Worm (Caenorhabditis elegans): ENCODE data around the gene neg-1.

Gene neg-1

DNA sequence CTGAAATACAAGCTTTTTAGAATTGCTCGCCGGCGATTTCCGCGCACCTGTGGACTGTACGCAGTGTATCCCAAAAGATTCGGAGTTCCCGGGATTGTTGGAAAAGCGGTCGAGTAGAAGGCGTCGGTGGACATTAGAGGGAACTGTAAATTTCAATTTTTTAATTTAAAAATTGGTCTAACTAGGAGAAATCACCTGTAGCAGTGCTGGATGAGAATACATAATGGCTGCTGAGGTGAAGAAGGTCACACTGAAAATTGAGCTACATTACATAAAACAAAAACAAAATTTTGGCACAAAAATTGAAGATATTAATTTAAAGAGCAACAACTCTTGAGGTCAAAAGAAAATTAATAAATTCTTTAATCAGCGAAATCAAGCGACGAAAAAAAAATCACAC, at the start of gene neg-1:
TSS of gene neg-1 (minus strand) at position 250 of the 400 bp plus-strand sequence.
- TF ChIP-seq tra-1 (GFP tag; IDR thresholded peaks at IDR 0.05) (no peak), hlh-11 (tag; optimal IDR thresholded peaks at IDR 0.05) (no peak), nhr-41 (GFP tag; IDR thresholded peaks at IDR 0.05) (no peak), madf-9 (GFP tag; conservative IDR thresholded peaks at IDR 0.05) (no peak), unc-62 (GFP tag; optimal IDR thresholded peaks at IDR 0.05 in 1 of 2) (peak in 1 of 2 experiments; percentile 44), unc-62 (tag; optimal IDR thresholded peaks at IDR 0.05) (no peak), ZK337.2 (GFP tag; IDR thresholded peaks at IDR 0.05) (no peak), saeg-2 (GFP tag; IDR thresholded peaks at IDR 0.05) (no peak)

DNA sequence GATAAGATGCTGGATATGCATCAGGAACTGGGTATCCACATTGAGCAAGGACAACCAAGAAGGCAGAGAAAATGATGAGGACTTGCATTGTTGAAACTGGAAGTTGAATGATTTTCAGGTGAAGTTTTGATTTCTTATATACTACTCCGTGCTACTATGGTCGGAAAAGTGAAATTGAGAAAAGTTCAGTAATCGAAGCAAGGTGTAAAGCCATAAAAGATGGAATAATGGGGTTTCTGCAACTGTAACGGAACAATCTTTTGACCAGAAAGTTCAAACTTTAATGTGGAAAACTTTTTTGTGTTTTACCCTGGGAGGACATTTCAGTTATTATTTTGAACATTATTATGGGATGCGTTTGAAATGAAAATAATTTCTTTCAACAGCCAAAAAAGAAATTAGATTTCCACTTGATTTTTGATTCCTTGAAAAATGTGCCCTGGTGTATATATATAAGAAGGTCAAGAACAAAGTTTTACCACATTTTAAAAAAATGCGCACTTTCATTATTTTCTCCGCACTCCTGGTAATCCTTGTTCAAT, 49.3 kb upstream of the neg-1 start, which contains the start of the genes Y47D7A.9 and Y47D7A.19:
TSS of gene Y47D7A.9 (minus strand) at position 101 of the 542 bp plus-strand sequence.
TSS of gene Y47D7A.19 (plus strand) at position 492 of the 542 bp plus-strand sequence.
- TF ChIP-seq pqm-1 (tag; optimal IDR thresholded peaks at IDR 0.05) (no peak), nhr-42 (GFP tag; IDR thresholded peaks at IDR 0.05) (no peak), Y75B8A.6 (GFP tag; IDR thresholded peaks at IDR 0.05) (no peak), mxl-3 (GFP tag; optimal IDR thresholded peaks at IDR 0.05) (no peak), tag-97 (GFP tag; IDR thresholded peaks at IDR 0.05) (no peak), madf-9 (GFP tag; conservative IDR thresholded peaks at IDR 0.05) (no peak), ceh-44 (GFP tag; IDR thresholded peaks at IDR 0.05) (no peak), attf-4 (tag; optimal IDR thresholded peaks at IDR 0.05) (no peak)

- TF ChIP-seq ceh-32 (tag; optimal IDR thresholded peaks at IDR 0.05; ENCODE audit: poor library complexity) (no peak), nhr-10 (tag; optimal IDR thresholded peaks at IDR 0.05) (no peak), set-16 (GFP tag; IDR thresholded peaks at IDR 0.05) (peak; percentile 63; the same call in 1 of the 2 replicates)
Observed at ce11 chrV:4423087-4423486, 48.4 kb upstream of the neg-1 start.

DNA sequence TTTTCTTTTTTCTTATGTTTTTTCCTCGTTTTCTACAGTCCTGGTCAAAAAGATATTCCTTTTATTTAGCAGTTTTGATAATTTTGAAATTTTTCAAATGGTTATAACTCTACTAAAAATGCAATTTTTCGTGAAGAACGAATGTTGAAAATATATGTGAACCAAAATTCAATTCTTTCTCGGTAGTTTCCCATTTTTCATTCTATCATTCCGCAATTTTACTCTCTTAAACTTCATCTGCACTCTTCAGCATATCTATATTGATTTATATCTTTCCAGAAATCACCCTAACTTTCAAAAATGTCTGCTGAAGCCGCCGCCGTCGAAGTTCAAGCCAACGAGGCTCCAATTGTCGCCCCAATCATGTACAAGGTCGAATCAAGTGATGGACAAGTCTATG, 47.5 kb upstream of the neg-1 start, which contains the start of gene skr-7:
TSS of gene skr-7 (plus strand) at position 301 of the 400 bp plus-strand sequence.
- TF ChIP-seq arid-1 (GFP tag; conservative IDR thresholded peaks at IDR 0.05) = no peak
- no peak for TF ChIP-seq ZK337.2 (GFP tag; IDR thresholded peaks at IDR 0.05)
- no peak for TF ChIP-seq nhr-41 (GFP tag; IDR thresholded peaks at IDR 0.05)
- no peak for TF ChIP-seq mes-2 (tag; optimal IDR thresholded peaks at IDR 0.05; ENCODE audit: poor library complexity, severe bottlenecking)
- TF ChIP-seq spr-3 (GFP tag; optimal IDR thresholded peaks at IDR 0.05) = no peak
- no peak for TF ChIP-seq nhr-111 (GFP tag; optimal IDR thresholded peaks at IDR 0.05)
- no peak for TF ChIP-seq Y48G9A.11 (GFP tag; IDR thresholded peaks at IDR 0.05)
- TF ChIP-seq Y105C5A.15 (GFP tag; IDR thresholded peaks at IDR 0.05) = no peak
- TF ChIP-seq unc-130 (GFP tag; optimal IDR thresholded peaks at IDR 0.05) = no peak
- no peak for TF ChIP-seq lin-13 (GFP tag; optimal IDR thresholded peaks at IDR 0.05)
- no peak for TF ChIP-seq ceh-28 (tag; optimal IDR thresholded peaks at IDR 0.05)
- no peak for TF ChIP-seq php-3 (GFP tag; IDR thresholded peaks at IDR 0.05)

DNA sequence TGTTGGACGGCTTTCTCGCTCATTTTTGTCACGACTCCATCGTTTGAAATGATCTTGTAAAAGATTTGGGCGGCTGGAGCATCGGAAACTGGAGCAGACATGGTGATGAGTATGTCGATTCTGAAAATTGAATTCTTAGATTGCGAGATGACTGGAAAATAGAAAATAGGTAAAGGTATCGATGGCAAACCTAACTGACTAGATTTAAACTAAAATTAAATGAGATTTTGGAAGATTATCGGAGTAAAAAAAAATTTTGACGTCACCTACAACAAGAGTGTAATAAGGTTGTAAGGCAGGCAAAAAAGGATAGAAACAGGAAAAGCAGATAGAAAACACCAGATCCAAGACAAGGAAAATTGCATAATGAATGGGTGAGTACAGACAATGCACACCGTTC, 46.8 kb upstream of the neg-1 start, which contains the start of gene skr-14:
TSS of gene skr-14 (minus strand) at position 101 of the 400 bp plus-strand sequence.
- TF ChIP-seq nhr-237 (tag; optimal IDR thresholded peaks at IDR 0.05) = no peak
- TF ChIP-seq nhr-102 (tag; optimal IDR thresholded peaks at IDR 0.05) = no peak
- TF ChIP-seq spr-3 (GFP tag; optimal IDR thresholded peaks at IDR 0.05) = no peak
- TF ChIP-seq Y48G9A.11 (GFP tag; IDR thresholded peaks at IDR 0.05) = no peak
- TF ChIP-seq lir-3 (tag; optimal IDR thresholded peaks at IDR 0.05) = no peak
- TF ChIP-seq aha-1 (tag) = no peak
- no peak for TF ChIP-seq ztf-11 (tag; optimal IDR thresholded peaks at IDR 0.05)
- no peak for TF ChIP-seq lin-15B (tag; optimal IDR thresholded peaks at IDR 0.05)
- no peak for TF ChIP-seq vab-7 (GFP tag; IDR thresholded peaks at IDR 0.05)

All from whole organism, L4 larva.